Fruit fly (Drosophila melanogaster) whole organism, prepupa: Measurements from ENCODE around the gene CG3251.

Source experiments
- CG11294 ChIP-seq: fragments of 200-800 bp; sonication (Bioruptor generic); IDR thresholded peaks from 2 replicates; pipeline ENCODE4 v1.3.6; 2022; ENCODE audit warnings: missing biosample characterization, missing genetic modification characterization
- CG11902 ChIP-seq: fragments of 200-800 bp; sonication (Bioruptor generic); optimal IDR thresholded peaks from 3 replicates; lab custom pipeline; 2016; ENCODE audit warnings: missing biosample characterization, missing genetic modification characterization
- CG15336 ChIP-seq: fragments of 200-800 bp; sonication (Bioruptor generic); IDR thresholded peaks from 2 replicates; pipeline ENCODE4 v1.3.6; 2022; ENCODE audit warnings: missing biosample characterization, missing genetic modification characterization
- CG16779 ChIP-seq: fragments of 200-800 bp; sonication (Bioruptor generic); optimal IDR thresholded peaks from 3 replicates; lab custom pipeline; 2017; ENCODE audit warnings: missing biosample characterization, mild to moderate bottlenecking, missing genetic modification characterization
- CG9139 ChIP-seq: fragments of 200-800 bp; sonication (Bioruptor generic); optimal IDR thresholded peaks from 3 replicates; lab custom pipeline; 2017; ENCODE audit warnings: missing biosample characterization, mild to moderate bottlenecking, missing genetic modification characterization
- Ets21C ChIP-seq: fragments of 200-800 bp; sonication (Bioruptor generic); optimal IDR thresholded peaks from 3 replicates; lab custom pipeline; 2016; ENCODE audit warnings: missing biosample characterization, missing genetic modification characterization
- acj6 ChIP-seq: fragments of 200-800 bp; sonication (Bioruptor generic); optimal IDR thresholded peaks from 3 replicates; lab custom pipeline; 2016; ENCODE audit warnings: missing biosample characterization, missing genetic modification characterization
- dac ChIP-seq: fragments of 200-800 bp; sonication (Bioruptor generic); optimal IDR thresholded peaks from 2 replicates; lab custom pipeline; 2017; ENCODE audit warnings: missing biosample characterization, mild to moderate bottlenecking, missing genetic modification characterization

DNA sequence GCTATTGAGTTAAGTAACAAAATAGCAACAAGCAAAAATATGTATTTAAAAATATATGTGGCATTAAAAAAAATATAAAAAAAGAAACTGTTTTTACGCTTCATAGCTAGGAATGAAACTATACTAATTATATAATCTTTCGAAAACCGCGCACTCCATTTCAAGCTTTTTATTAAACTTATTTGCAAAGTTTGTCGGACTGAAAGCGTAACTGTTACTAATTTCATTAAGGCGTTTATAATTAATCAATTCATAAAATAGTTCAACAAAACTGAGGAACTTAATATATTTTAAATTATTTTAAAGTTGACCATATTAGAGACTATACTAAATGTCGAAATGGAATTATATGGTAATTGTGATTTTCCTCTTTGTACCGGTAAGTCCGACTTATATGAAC is 47.8 kb downstream of the CG3251 start, which contains the start of gene CG15635:
- no peak for TF ChIP-seq acj6 (GFP tag; lab: Kevin White, UChicago)
- no peak for TF ChIP-seq CG9139 (GFP tag; lab: Kevin White, UChicago)
- no peak for TF ChIP-seq CG11902
- TF ChIP-seq CG15336 (GFP tag; lab: Robert Waterston, UW): no peak
- TF ChIP-seq dac (GFP tag; lab: Kevin White, UChicago): no peak
- TF ChIP-seq Ets21C (GFP tag; lab: Kevin White, UChicago): no peak
- TF ChIP-seq CG11294: no peak
- no peak for TF ChIP-seq CG16779 (tag; lab: Kevin White, UChicago)
